Worm (Caenorhabditis elegans) whole organism, midembryonic: Measurements from ENCODE around the gene ZC416.2.

Experiments used
- T22C8.4 ChIP-seq: fragments of 200-800 bp; sonication (Bioruptor generic); IDR thresholded peaks from 2 replicates; pipeline ENCODE4 v1.3.6; 2022; ENCODE audit warnings: missing genetic modification characterization, missing compliant biosample characterization
- cog-1 ChIP-seq: sonication (generic microtip); optimal IDR thresholded peaks from 2 replicates; lab custom pipeline; 2016; ENCODE audit warnings: missing genetic modification characterization, missing compliant biosample characterization
- flt-1 ChIP-seq: fragments of 200-800 bp; sonication (Bioruptor generic); IDR thresholded peaks from 2 replicates; pipeline ENCODE4 v1.3.6; 2022; ENCODE audit warnings: missing genetic modification characterization, missing compliant biosample characterization
- klf-2 ChIP-seq: fragments of 200-800 bp; sonication (Bioruptor generic); conservative IDR thresholded peaks from 2 replicates; pipeline ENCODE4 v1.3.6; 2022; ENCODE audit warnings: missing genetic modification reagents, missing genetic modification characterization, missing compliant biosample characterization
- med-1 ChIP-seq: sonication (generic microtip); optimal IDR thresholded peaks from 2 replicates; lab custom pipeline; 2017; ENCODE audit warnings: missing genetic modification characterization, mild to moderate bottlenecking, missing compliant biosample characterization, antibody characterized with exemption, missing genetic modification reagents; ENCODE audit not compliant: insufficient read depth
- ref-1 ChIP-seq: fragments of 200-800 bp; sonication (Bioruptor generic); conservative IDR thresholded peaks from 2 replicates; pipeline ENCODE4 v1.3.6; 2022; ENCODE audit warnings: missing genetic modification reagents, missing genetic modification characterization, missing compliant biosample characterization
- tab-1 ChIP-seq: fragments of 200-800 bp; sonication (Bioruptor generic); IDR thresholded peaks from 2 replicates; pipeline ENCODE4 v1.3.6; 2022; ENCODE audit warnings: missing genetic modification characterization, missing compliant biosample characterization
- ztf-23 ChIP-seq: fragments of 200-800 bp; sonication (Bioruptor generic); IDR thresholded peaks from 2 replicates; pipeline ENCODE4 v1.3.6; 2022; ENCODE audit warnings: missing genetic modification reagents, missing genetic modification characterization, missing compliant biosample characterization
- ztf-29 ChIP-seq: fragments of 200-800 bp; sonication (Bioruptor generic); IDR thresholded peaks from 2 replicates; pipeline ENCODE4 v1.3.6; 2022; ENCODE audit warnings: missing genetic modification reagents, missing genetic modification characterization, missing compliant biosample characterization

ZC416.2 gene

ce11 chrIV:3652223-3652622 is 18.8 kb downstream of the ZC416.2 start:
- TF ChIP-seq tab-1 (GFP tag; lab: Robert Waterston, UW) = no peak
- no peak for TF ChIP-seq flt-1 (GFP tag; lab: Robert Waterston, UW)
- no peak for TF ChIP-seq klf-2
- TF ChIP-seq cog-1 (tag; lab: Kevin White, UChicago) = no peak
- no peak for TF ChIP-seq ref-1 (GFP tag; lab: Robert Waterston, UW)
- no peak for TF ChIP-seq ztf-29 (GFP tag; lab: Robert Waterston, UW)
- TF ChIP-seq T22C8.4 (GFP tag; lab: Robert Waterston, UW) = no peak
- TF ChIP-seq ztf-23 (GFP tag; lab: Robert Waterston, UW) = no peak
- TF ChIP-seq med-1 (GFP tag; lab: Kevin White, UChicago) = no peak

ce11 chrIV:3652784-3653383 is 19.5 kb downstream of the ZC416.2 start:
- TF ChIP-seq T22C8.4 (GFP tag; lab: Robert Waterston, UW) = no peak
- no peak for TF ChIP-seq klf-2
- TF ChIP-seq ref-1 (GFP tag; lab: Robert Waterston, UW) = no peak
- TF ChIP-seq cog-1 (tag; lab: Kevin White, UChicago) = no peak
- no peak for TF ChIP-seq tab-1 (GFP tag; lab: Robert Waterston, UW)
- TF ChIP-seq ztf-23 (GFP tag; lab: Robert Waterston, UW) = no peak
- TF ChIP-seq flt-1 (GFP tag; lab: Robert Waterston, UW) = no peak
- TF ChIP-seq med-1 (GFP tag; lab: Kevin White, UChicago) = no peak
- TF ChIP-seq ztf-29 (GFP tag; lab: Robert Waterston, UW) = no peak

ce11 chrIV:3653420-3653823 is 20.0 kb downstream of the ZC416.2 start:
- TF ChIP-seq tab-1 (GFP tag; lab: Robert Waterston, UW) = no peak
- TF ChIP-seq ztf-29 (GFP tag; lab: Robert Waterston, UW) = no peak
- TF ChIP-seq klf-2 = no peak
- no peak for TF ChIP-seq flt-1 (GFP tag; lab: Robert Waterston, UW)
- TF ChIP-seq ref-1 (GFP tag; lab: Robert Waterston, UW) = no peak
- TF ChIP-seq cog-1 (tag; lab: Kevin White, UChicago) = no peak

ce11 chrIV:3654214-3654613 is 20.8 kb downstream of the ZC416.2 start:
- no peak for TF ChIP-seq ref-1 (GFP tag; lab: Robert Waterston, UW)
- no peak for TF ChIP-seq cog-1 (tag; lab: Kevin White, UChicago)
- no peak for TF ChIP-seq ztf-29 (GFP tag; lab: Robert Waterston, UW)
- no peak for TF ChIP-seq flt-1 (GFP tag; lab: Robert Waterston, UW)
- TF ChIP-seq klf-2 = no peak
- no peak for TF ChIP-seq tab-1 (GFP tag; lab: Robert Waterston, UW)

- TF ChIP-seq ref-1 (GFP tag; lab: Robert Waterston, UW) (no peak), klf-2 (no peak), ztf-29 (GFP tag; lab: Robert Waterston, UW) (no peak), tab-1 (GFP tag; lab: Robert Waterston, UW) (no peak), med-1 (GFP tag; lab: Kevin White, UChicago) (no peak), T22C8.4 (GFP tag; lab: Robert Waterston, UW) (no peak), ztf-23 (GFP tag; lab: Robert Waterston, UW) (no peak), flt-1 (GFP tag; lab: Robert Waterston, UW) (no peak), cog-1 (tag; lab: Kevin White, UChicago) (no peak)
These were observed 21.4 kb downstream of the ZC416.2 start for ce11 chrIV:3654823-3655222.

- no peak for TF ChIP-seq tab-1 (GFP tag; lab: Robert Waterston, UW)
- TF ChIP-seq klf-2 = no peak
- no peak for TF ChIP-seq med-1 (GFP tag; lab: Kevin White, UChicago)
- TF ChIP-seq cog-1 (tag; lab: Kevin White, UChicago) = no peak
- TF ChIP-seq flt-1 (GFP tag; lab: Robert Waterston, UW) = no peak
- TF ChIP-seq T22C8.4 (GFP tag; lab: Robert Waterston, UW) = no peak
- no peak for TF ChIP-seq ztf-29 (GFP tag; lab: Robert Waterston, UW)
- TF ChIP-seq ztf-23 (GFP tag; lab: Robert Waterston, UW) = no peak
- TF ChIP-seq ref-1 (GFP tag; lab: Robert Waterston, UW) = no peak
These were observed 22.5 kb downstream of the ZC416.2 start for ce11 chrIV:3655896-3656295.

- TF ChIP-seq flt-1 (GFP tag; lab: Robert Waterston, UW) (no peak), med-1 (GFP tag; lab: Kevin White, UChicago) (no peak), tab-1 (GFP tag; lab: Robert Waterston, UW) (no peak), ref-1 (GFP tag; lab: Robert Waterston, UW) (no peak), T22C8.4 (GFP tag; lab: Robert Waterston, UW) (no peak), ztf-23 (GFP tag; lab: Robert Waterston, UW) (no peak), ztf-29 (GFP tag; lab: Robert Waterston, UW) (no peak), cog-1 (tag; lab: Kevin White, UChicago) (no peak), klf-2 (no peak)
These were observed 26.5 kb downstream of the ZC416.2 start for ce11 chrIV:3659951-3660350.

- TF ChIP-seq T22C8.4 (GFP tag; lab: Robert Waterston, UW) = no peak
- no peak for TF ChIP-seq klf-2
- TF ChIP-seq ref-1 (GFP tag; lab: Robert Waterston, UW) = no peak
- no peak for TF ChIP-seq flt-1 (GFP tag; lab: Robert Waterston, UW)
- TF ChIP-seq cog-1 (tag; lab: Kevin White, UChicago) = no peak
- no peak for TF ChIP-seq ztf-23 (GFP tag; lab: Robert Waterston, UW)
- TF ChIP-seq med-1 (GFP tag; lab: Kevin White, UChicago) = no peak
- TF ChIP-seq ztf-29 (GFP tag; lab: Robert Waterston, UW) = no peak
These were observed 27.8 kb downstream of the ZC416.2 start for ce11 chrIV:3661117-3661634.

ce11 chrIV:3662863-3663262 is 29.4 kb downstream of the ZC416.2 start:
- TF ChIP-seq ref-1 (GFP tag; lab: Robert Waterston, UW) = no peak
- no peak for TF ChIP-seq flt-1 (GFP tag; lab: Robert Waterston, UW)
- no peak for TF ChIP-seq tab-1 (GFP tag; lab: Robert Waterston, UW)
- TF ChIP-seq T22C8.4 (GFP tag; lab: Robert Waterston, UW) = no peak
- TF ChIP-seq ztf-23 (GFP tag; lab: Robert Waterston, UW) = no peak
- TF ChIP-seq med-1 (GFP tag; lab: Kevin White, UChicago) = no peak
- no peak for TF ChIP-seq cog-1 (tag; lab: Kevin White, UChicago)
- no peak for TF ChIP-seq ztf-29 (GFP tag; lab: Robert Waterston, UW)
- no peak for TF ChIP-seq klf-2
